Worm (Caenorhabditis elegans) whole organism, mixed stage, embryonic: ENCODE data around the gene K08H10.10.
A peak's percentile ranks its signal among the peaks of the same experiment; 100 is the strongest.

ENCODE experiments used
- bed-3 ChIP-seq: fragments of 200-800 bp; sonication (Bioruptor generic); optimal IDR thresholded peaks from 3 replicates; lab custom pipeline; 2018; ENCODE audit warnings: mild to moderate bottlenecking, missing genetic modification characterization, moderate library complexity, missing compliant biosample characterization
- blmp-1 ChIP-seq: fragments of 150-350 bp; optimal IDR thresholded peaks from 2 replicates; lab custom pipeline; 2014; ENCODE audit warnings: missing biosample characterization, missing genetic modification characterization
- ham-2 ChIP-seq: fragments of 200-800 bp; sonication (Bioruptor generic); optimal IDR thresholded peaks from 2 replicates; lab custom pipeline; 2018; ENCODE audit warnings: mild to moderate bottlenecking, missing genetic modification characterization, missing compliant biosample characterization
- nhr-12 ChIP-seq: fragments of 150-350 bp; optimal IDR thresholded peaks from 2 replicates; lab custom pipeline; 2014; ENCODE audit warnings: missing biosample characterization, missing genetic modification characterization
- nhr-76 ChIP-seq: sonication (generic microtip); optimal IDR thresholded peaks from 2 replicates; lab custom pipeline; 2017; ENCODE audit warnings: missing biosample characterization, missing genetic modification characterization
- ztf-11 ChIP-seq: fragments of 150-350 bp; optimal IDR thresholded peaks from 2 replicates; lab custom pipeline; 2014; ENCODE audit warnings: missing biosample characterization, missing genetic modification characterization

- TF ChIP-seq nhr-12 (no peak), nhr-76 (no peak), ham-2 (GFP tag; lab: Kevin White, UChicago) (peak; percentile 41), bed-3 (GFP tag; lab: Kevin White, UChicago) (peak; percentile 20), ztf-11 (no peak), blmp-1 (no peak)
Observed at ce11 chrV:10039837-10040236, 39.0 kb downstream of the K08H10.10 start.
